Fruit fly (Drosophila melanogaster): Measurements from ENCODE around the gene Pex3.
A peak's percentile ranks its signal among the peaks of the same experiment; 100 is the strongest.

Gene Pex3

DNA sequence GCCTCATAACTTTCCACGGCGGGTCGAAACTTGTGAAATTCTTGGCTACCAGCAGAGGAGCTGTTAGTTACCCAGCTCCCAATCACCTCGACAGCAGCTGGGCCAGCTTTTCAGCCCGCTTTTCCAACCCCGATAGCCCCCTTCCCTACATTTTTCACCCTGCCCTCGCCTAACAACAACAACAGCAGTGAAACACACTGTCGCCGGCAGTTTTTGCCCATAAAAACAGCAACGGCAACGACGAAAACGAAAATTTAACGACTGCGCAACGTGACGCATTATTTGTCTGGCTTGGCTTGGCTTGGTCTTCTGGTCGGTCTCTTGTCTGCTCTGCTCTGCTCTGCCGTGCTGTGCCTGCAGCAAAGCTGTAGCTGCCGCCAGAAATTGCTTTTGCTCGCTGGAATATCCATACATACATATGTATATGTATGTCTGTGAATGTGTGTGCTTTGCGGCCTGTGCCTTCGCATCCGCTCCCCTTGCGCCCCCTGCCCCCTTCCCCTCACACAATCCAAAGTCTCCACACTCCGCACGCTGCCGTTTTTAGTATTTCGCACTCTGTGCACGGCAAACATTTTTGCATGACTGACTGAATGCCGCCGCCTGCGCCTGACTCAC, 36.9 kb upstream of the Pex3 start:
- no peak for TF ChIP-seq CG17801 (GFP tag; optimal IDR thresholded peaks at IDR 0.05; ENCODE audit: partially characterized antibody)

DNA sequence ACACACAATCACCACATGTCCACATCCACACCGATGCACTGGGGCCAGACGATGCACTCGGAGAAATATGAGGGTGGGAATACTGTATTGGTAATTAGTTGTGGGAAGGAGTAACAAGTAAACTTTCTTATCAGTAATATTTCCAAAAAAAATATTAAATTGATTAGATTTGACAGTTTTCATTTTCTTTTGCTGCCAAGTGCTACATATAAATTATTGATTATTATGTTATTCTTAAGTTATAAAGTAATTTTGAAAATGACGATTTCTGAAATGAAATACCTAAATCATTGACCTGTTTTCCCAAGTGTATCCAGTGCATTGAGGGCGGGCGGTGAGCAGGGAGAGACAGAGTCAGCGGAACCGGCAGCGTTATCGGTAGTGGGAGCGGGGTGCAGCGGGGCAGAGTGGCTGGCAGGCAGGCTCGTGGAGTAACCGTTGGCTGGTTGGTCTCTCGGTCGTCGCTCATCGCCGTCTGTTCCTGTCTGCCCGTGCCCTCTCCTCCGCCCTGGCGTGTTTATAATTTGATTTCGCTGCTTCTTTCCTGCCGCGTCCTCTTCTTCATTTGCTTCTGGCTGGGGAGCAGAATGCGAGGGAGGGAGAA, 36.3 kb upstream of the Pex3 start:
- TF ChIP-seq CG17801 (GFP tag; optimal IDR thresholded peaks at IDR 0.05; ENCODE audit: partially characterized antibody): peak; percentile 76

- TF ChIP-seq CG17801 (GFP tag; optimal IDR thresholded peaks at IDR 0.05; ENCODE audit: partially characterized antibody): no peak
Measured at dm6 chr3L:15108524-15108923, 35.6 kb upstream of the Pex3 start.

- no peak for TF ChIP-seq CG17801 (GFP tag; optimal IDR thresholded peaks at IDR 0.05; ENCODE audit: partially characterized antibody)
Measured at dm6 chr3L:15108948-15109347, 35.2 kb upstream of the Pex3 start.

DNA sequence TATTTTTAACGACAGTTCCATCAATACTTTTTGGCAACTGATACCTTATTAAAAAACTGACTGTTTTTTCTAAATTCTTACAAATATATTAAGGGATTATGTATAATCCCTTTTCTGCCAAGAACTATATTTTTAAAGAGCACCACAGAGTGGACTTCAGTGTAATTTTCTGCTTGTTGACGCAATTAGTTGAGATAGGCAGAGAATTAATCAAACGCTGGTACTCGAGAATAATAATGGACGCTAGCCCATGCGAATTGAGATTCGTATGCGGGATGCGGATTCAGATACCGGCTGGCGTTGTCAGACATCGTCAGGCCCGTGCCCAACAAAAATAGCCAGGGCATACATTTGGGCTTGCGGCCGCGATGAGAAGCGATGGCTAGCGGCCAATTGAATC, 30.9 kb upstream of the Pex3 start, which contains the start of gene CG13458:
CG13458 (plus strand) TSS at position 301 of the 400 bp plus-strand sequence.
- TF ChIP-seq CG17801 (GFP tag; optimal IDR thresholded peaks at IDR 0.05; ENCODE audit: partially characterized antibody): no peak

DNA sequence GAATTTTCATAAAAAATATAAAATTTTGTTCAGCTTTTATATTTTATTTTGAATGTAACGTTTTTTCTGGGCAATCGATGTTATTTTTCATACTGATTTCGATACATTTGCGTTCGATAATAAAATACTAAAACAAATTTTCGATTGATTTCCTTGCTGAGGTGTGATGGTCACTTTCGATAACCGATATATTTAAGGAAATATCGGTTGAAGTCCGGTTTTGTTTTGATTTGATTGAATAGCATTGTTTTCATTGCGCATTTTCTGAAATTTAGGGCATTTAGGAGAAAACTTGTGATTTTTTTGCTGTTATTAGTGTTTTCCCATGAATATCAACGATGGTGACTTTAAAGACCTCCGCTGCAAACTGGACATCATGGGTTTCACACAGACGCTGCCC, 27.6 kb upstream of the Pex3 start, which contains the start of gene Cep135:
Cep135 (plus strand) TSS at position 202 of the 400 bp plus-strand sequence.
- no peak for TF ChIP-seq CG17801 (GFP tag; optimal IDR thresholded peaks at IDR 0.05; ENCODE audit: partially characterized antibody)

dm6 chr3L:15121272-15121671, 22.9 kb upstream of the Pex3 start, which contains the start of gene CG32847:
CG32847 (plus strand) TSS chr3L:15121572.
- TF ChIP-seq CG17801 (GFP tag; optimal IDR thresholded peaks at IDR 0.05; ENCODE audit: partially characterized antibody): no peak

DNA sequence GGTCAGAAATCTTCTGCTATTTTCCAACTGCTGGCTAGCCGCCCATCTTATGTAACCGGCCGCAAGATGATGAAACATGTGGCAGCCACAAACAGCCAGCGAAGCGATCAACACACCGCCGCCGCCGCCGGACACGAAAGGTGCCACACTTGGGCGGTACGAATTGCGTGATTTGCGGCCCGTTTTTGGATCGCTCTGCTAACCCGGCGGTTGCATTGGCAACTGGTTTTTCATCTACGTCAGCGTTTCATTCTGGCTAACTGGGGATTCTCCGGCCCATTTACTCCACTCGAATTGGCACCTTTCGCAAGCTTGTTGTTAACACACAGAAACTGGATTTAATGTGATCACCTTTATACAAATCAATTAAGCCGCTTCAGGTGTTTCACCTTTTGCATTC, 20.4 kb upstream of the Pex3 start:
- no peak for TF ChIP-seq CG17801 (GFP tag; optimal IDR thresholded peaks at IDR 0.05; ENCODE audit: partially characterized antibody)

DNA sequence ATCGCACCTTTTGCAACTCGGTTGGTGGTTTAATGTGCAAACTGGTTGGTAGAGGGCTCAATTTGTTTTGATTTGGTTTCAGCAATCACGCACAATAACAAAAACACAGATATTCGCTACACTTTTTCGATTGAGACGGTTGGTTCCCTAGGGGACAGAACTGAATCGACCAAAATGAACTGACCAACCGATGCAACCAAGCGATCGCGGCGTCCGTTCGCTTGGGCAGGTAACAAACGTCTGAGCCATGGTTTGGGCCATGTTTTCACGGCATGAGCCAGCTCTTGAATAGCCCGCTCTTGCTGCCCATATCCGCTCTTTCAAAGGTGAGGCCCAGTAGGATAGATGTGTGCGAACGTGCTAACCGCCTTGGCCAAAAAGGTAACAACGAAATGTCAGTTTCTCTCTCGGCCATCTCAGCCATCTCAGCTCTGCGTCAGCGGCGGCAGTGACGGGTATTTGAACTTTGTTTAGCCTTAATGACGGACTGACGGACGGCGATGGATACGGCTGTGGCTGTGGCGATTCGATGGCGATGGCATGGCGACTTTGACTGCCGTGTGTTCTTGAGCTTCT, 19.0 kb upstream of the Pex3 start, which contains the start of gene CG16959:
CG16959 (minus strand) TSS at position 245 of the 576 bp plus-strand sequence.
- no peak for TF ChIP-seq CG17801 (GFP tag; optimal IDR thresholded peaks at IDR 0.05; ENCODE audit: partially characterized antibody)

- TF ChIP-seq CG17801 (GFP tag; optimal IDR thresholded peaks at IDR 0.05; ENCODE audit: partially characterized antibody): no peak
Measured at dm6 chr3L:15125717-15126116, 18.4 kb upstream of the Pex3 start.

dm6 chr3L:15131278-15131677, 12.9 kb upstream of the Pex3 start, which contains the start of gene CG13457:
CG13457 (minus strand) TSS chr3L:15131378.
- no peak for TF ChIP-seq CG17801 (GFP tag; optimal IDR thresholded peaks at IDR 0.05; ENCODE audit: partially characterized antibody)

- TF ChIP-seq CG17801 (GFP tag; optimal IDR thresholded peaks at IDR 0.05; ENCODE audit: partially characterized antibody): peak; percentile 68
Measured at dm6 chr3L:15136659-15137572, 7.2 kb upstream of the Pex3 start, which contains the start of gene CG12316. CG12316 (minus strand) TSS chr3L:15136934.

DNA sequence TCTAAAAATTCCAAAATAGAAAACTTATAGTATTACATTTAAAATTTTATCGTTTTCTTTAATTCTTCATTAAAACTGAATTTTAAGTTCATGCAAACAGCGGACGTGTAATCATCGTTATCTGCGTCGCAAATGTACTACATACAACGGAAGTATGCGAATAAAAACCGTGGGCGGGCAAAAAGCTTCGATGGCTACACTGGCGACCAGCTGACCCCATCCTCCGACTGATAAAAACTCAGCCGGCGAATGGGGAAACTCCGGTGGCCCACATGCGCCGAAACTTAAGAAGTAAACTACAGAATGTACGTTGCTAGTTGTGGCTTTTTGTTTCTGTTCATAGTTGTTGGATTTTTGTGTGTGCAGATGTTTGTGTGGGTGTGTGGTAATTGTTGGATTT, 6.4 kb upstream of the Pex3 start:
- TF ChIP-seq CG17801 (GFP tag; optimal IDR thresholded peaks at IDR 0.05; ENCODE audit: partially characterized antibody): no peak

dm6 chr3L:15140268-15140957, 3.7 kb upstream of the Pex3 start:
- no peak for TF ChIP-seq CG17801 (GFP tag; optimal IDR thresholded peaks at IDR 0.05; ENCODE audit: partially characterized antibody)
